Fruit fly (Drosophila melanogaster) Kc167 (cell line): Measurements from ENCODE around the gene Osi10a.

Experiments used
- Myc ChIP-seq: fragments of >200 bp; optimal IDR thresholded peaks from 2 replicates; lab custom pipeline; 2017; ENCODE audit warnings: missing external identifiers
- Sin3A ChIP-seq: fragments of >200 bp; optimal IDR thresholded peaks from 2 replicates; lab custom pipeline; 2018; ENCODE audit warnings: missing external identifiers
- h ChIP-seq: fragments of >200 bp; optimal IDR thresholded peaks from 3 replicates; lab custom pipeline; 2018; ENCODE audit warnings: missing external identifiers
- insv ChIP-seq: fragments of >200 bp; optimal IDR thresholded peaks from 3 replicates; lab custom pipeline; 2018; ENCODE audit warnings: missing external identifiers
- psq ChIP-seq: fragments of >200 bp; optimal IDR thresholded peaks from 2 replicates; lab custom pipeline; 2017; ENCODE audit warnings: missing external identifiers
- ttk ChIP-seq: sonication (Bioruptor generic); optimal IDR thresholded peaks from 2 replicates; lab custom pipeline; 2017; ENCODE audit warnings: missing external identifiers

Gene Osi10a

dm6 chr3R:6263658-6264057 is at the start of gene Osi10a:
Gene Osi10a, plus strand, starts transcription at chr3R:6263958.
- TF ChIP-seq h (no peak), psq (lab: Kevin White, UChicago) (no peak), ttk (no peak), insv (no peak), Sin3A (no peak), Myc (no peak)

- TF ChIP-seq psq (lab: Kevin White, UChicago) = no peak
- TF ChIP-seq Myc = no peak
- no peak for TF ChIP-seq insv
- no peak for TF ChIP-seq h
- no peak for TF ChIP-seq ttk
- TF ChIP-seq Sin3A = no peak
Measured at dm6 chr3R:6214227-6214626, 49.5 kb upstream of the Osi10a start.

DNA sequence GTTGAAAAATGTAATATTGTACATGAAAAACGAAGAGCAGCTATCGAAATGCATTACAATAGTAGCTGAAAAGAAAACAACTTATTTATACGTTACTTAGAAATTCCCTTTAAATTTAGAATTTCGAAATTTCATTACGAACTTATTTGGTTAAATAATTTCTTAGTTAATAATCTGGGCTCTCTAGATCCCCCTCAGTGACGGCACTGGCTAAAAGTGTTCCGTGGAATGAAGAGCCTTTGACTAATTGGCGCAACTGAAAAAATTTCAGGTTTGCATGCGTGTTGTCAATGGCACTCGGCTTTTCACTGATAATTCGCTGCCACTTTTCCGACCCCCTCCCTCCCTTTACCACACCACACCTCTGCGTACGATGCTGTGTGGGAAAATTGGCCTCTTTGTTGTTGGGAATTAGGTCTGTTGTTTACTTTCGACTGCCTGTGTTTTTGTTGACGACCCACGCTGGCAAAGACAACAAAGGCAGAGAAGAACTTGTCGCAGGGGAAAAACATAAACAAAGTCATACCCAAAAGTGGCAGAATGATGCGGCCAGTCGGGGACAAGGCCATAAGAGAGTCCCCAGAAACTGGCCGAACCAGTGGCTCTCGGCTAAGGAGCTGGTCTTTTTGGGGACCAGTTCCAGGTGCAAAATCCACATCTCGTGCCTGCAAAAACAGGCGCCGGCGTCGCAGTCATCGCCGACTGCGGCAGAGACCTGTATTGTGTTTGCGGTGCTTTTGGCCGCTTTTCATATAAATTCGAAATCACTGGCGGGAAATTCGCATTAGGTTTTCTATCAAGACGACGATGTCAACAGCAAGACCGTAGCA is 48.5 kb upstream of the Osi10a start, which contains the start of gene Osi3:
Gene Osi3 (plus strand): TSS at position 780 of the 830 bp plus-strand sequence.
- TF ChIP-seq h = no peak
- no peak for TF ChIP-seq psq (lab: Kevin White, UChicago)
- no peak for TF ChIP-seq insv
- TF ChIP-seq Sin3A = no peak
- no peak for TF ChIP-seq Myc
- no peak for TF ChIP-seq ttk

dm6 chr3R:6221681-6222080 is 42.1 kb upstream of the Osi10a start, which contains the start of gene Osi4:
Gene Osi4, minus strand, starts transcription at chr3R:6221781.
- no peak for TF ChIP-seq insv
- TF ChIP-seq ttk = no peak
- no peak for TF ChIP-seq h
- TF ChIP-seq Myc = no peak
- no peak for TF ChIP-seq Sin3A
- no peak for TF ChIP-seq psq (lab: Kevin White, UChicago)

dm6 chr3R:6222119-6222518 is 41.6 kb upstream of the Osi10a start:
- TF ChIP-seq Myc = no peak
- TF ChIP-seq h = no peak
- TF ChIP-seq insv = no peak
- no peak for TF ChIP-seq ttk
- TF ChIP-seq psq (lab: Kevin White, UChicago) = no peak
- no peak for TF ChIP-seq Sin3A

DNA sequence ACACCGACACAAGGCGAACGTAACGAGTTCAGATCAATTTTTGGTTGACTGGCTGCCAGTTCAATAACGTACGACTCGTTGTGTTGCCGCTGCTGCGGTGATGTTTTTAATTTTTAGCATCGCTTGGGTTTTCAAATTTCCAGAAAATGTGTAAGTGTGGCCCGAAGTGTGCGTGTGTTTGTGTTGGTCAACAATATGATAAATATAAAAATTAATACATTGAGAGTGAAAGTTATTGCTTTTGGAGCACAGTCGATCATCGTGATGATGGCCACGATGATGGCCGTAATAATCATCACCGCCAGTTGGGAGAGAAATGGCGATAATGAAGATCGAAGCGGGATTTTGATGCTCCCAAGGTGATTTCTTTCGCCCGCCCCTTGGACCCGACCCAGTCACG is 37.6 kb upstream of the Osi10a start:
- TF ChIP-seq h = no peak
- no peak for TF ChIP-seq psq (lab: Kevin White, UChicago)
- no peak for TF ChIP-seq Myc
- no peak for TF ChIP-seq insv
- no peak for TF ChIP-seq ttk
- no peak for TF ChIP-seq Sin3A

- no peak for TF ChIP-seq ttk
- TF ChIP-seq h = no peak
- no peak for TF ChIP-seq Myc
- no peak for TF ChIP-seq psq (lab: Kevin White, UChicago)
- TF ChIP-seq Sin3A = no peak
- TF ChIP-seq insv = no peak
Measured at dm6 chr3R:6226997-6227562, 36.7 kb upstream of the Osi10a start, which contains the start of gene Osi5. Gene Osi5, plus strand, starts transcription at chr3R:6227512.

DNA sequence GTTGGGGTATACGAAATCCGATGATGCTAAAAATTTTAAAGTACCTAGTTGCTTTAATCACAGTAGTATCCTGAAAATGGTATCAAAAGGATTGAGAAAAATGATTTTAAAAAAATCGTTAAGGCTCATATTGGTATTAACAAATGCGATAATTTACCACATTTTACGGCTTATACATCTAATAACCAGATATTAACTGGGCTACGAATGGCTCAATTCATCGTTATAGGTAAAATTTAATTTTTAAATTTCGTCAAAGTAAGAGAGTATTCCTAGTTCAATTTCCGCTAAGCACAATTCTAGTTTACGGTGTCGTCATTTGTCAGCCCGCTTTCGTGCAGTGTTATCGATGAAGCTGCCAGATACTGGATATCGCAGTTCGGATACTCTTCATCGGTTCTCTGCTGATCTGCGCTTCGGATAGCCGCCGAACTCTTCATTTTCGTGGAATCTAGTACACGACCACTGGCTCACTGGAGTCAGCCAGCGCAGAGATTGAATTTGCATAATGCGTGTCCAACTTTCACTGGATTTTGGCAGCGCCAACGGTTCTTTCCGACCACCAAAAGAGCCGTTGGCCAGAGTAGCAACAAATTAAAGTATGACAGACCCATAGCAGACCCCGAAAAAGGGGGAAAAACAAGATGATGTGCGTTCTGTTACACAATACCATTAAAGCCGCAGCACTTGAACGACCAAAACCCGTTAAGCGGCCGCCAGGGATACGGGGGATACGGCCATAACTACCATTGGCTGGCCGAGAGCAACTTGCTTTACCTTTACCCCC is 34.5 kb upstream of the Osi10a start:
- TF ChIP-seq Sin3A = no peak
- no peak for TF ChIP-seq insv
- TF ChIP-seq Myc = no peak
- TF ChIP-seq h = no peak
- TF ChIP-seq psq (lab: Kevin White, UChicago) = no peak
- TF ChIP-seq ttk = no peak

- TF ChIP-seq psq (lab: Kevin White, UChicago) = no peak
- TF ChIP-seq ttk = no peak
- no peak for TF ChIP-seq insv
- no peak for TF ChIP-seq h
- no peak for TF ChIP-seq Myc
- TF ChIP-seq Sin3A = no peak
Measured at dm6 chr3R:6230298-6230697, 33.5 kb upstream of the Osi10a start.

- TF ChIP-seq Myc (no peak), psq (lab: Kevin White, UChicago) (no peak)
Measured at dm6 chr3R:6231391-6231790, 32.4 kb upstream of the Osi10a start.

DNA sequence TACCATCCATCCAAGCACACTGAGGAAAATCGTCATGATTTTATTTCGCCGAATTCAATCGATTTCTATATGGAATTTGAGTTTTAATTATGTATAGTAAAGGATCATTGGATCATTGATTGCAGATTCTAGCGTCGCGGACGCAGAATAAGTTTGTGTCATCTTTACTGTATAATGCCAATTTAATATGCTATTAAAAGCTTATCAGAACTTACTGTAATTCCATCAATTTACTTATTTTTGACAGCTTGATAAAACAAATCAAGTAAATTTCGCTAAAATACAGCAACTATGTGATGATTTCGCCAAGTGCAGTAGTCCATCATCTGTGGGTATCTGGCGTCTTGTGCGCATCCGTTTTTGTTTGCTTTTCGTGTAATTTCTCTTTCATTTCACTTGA is 30.7 kb upstream of the Osi10a start:
- TF ChIP-seq h = no peak
- TF ChIP-seq Myc = no peak
- TF ChIP-seq psq (lab: Kevin White, UChicago) = no peak
- no peak for TF ChIP-seq ttk
- no peak for TF ChIP-seq insv
- TF ChIP-seq Sin3A = no peak

dm6 chr3R:6234189-6234758 is 29.5 kb upstream of the Osi10a start, which contains the start of gene Osi6:
Gene Osi6, plus strand, starts transcription at chr3R:6234708.
- TF ChIP-seq h = no peak
- no peak for TF ChIP-seq ttk
- TF ChIP-seq Myc = no peak
- TF ChIP-seq psq (lab: Kevin White, UChicago) = no peak
- TF ChIP-seq insv = no peak
- TF ChIP-seq Sin3A = no peak

DNA sequence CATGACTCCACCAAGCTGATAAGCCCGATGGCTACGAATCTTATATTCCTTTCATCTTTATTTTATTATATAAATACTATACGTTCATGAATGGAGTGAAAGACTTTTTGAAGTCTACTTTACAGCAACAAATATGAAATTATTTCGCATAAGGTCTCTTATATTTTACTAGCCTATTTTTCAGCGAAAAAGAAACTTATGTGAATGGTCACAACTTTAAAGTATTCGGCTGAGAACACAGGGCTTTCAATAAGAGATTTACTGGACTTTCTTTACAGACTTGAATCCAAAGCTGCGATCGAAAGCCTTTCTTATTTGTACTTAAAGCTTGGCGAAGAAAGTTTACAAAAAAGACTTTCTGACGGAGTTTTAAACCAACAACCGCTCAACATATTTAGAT is 24.8 kb upstream of the Osi10a start:
- TF ChIP-seq insv (no peak), psq (lab: Kevin White, UChicago) (no peak), h (no peak), ttk (no peak), Sin3A (no peak), Myc (no peak)
